Worm (Caenorhabditis elegans) whole organism, early embryonic: ENCODE data around the gene Y105C5B.19.

Source experiments
- F13C5.2 ChIP-seq: sonication (generic microtip); optimal IDR thresholded peaks from 2 replicates; lab custom pipeline; 2017; ENCODE audit warnings: mild to moderate bottlenecking, missing genetic modification characterization, inconsistent platforms, missing compliant biosample characterization
- ama-1 ChIP-seq: fragments of 150-350 bp; optimal IDR thresholded peaks from 2 replicates; lab custom pipeline; 2014
- ceh-13 ChIP-seq: fragments of 200-800 bp; sonication (Bioruptor generic); optimal IDR thresholded peaks from 2 replicates; lab custom pipeline; 2018; ENCODE audit warnings: mild to moderate bottlenecking, missing genetic modification characterization, missing compliant biosample characterization
- flt-1 ChIP-seq: fragments of 200-800 bp; sonication (Bioruptor generic); IDR thresholded peaks from 2 replicates; pipeline ENCODE4 v1.3.6; 2022; ENCODE audit warnings: missing genetic modification characterization, missing compliant biosample characterization
- hmbx-1 ChIP-seq: sonication (generic microtip); optimal IDR thresholded peaks from 2 replicates; lab custom pipeline; 2016; ENCODE audit warnings: mild to moderate bottlenecking, missing genetic modification characterization, missing compliant biosample characterization
- hmg-4 ChIP-seq: fragments of 200-800 bp; sonication (Bioruptor generic); optimal IDR thresholded peaks from 2 replicates; lab custom pipeline; 2018; ENCODE audit warnings: mild to moderate bottlenecking, missing genetic modification characterization, missing compliant biosample characterization
- hnd-1 ChIP-seq: sonication (generic microtip); optimal IDR thresholded peaks from 2 replicates; lab custom pipeline; 2016; ENCODE audit warnings: missing genetic modification characterization, missing compliant biosample characterization
- tbx-11 ChIP-seq: fragments of 200-800 bp; sonication (Bioruptor generic); IDR thresholded peaks from 2 replicates; pipeline ENCODE4 v1.3.6; 2022; ENCODE audit warnings: missing genetic modification characterization, missing compliant biosample characterization
- tbx-37 ChIP-seq: fragments of 200-800 bp; sonication (Bioruptor generic); conservative IDR thresholded peaks from 2 replicates; pipeline ENCODE4 v1.3.6; 2022; ENCODE audit warnings: missing genetic modification reagents, missing genetic modification characterization, missing compliant biosample characterization
- tra-4 ChIP-seq: sonication (generic microtip); optimal IDR thresholded peaks from 2 replicates; lab custom pipeline; 2017; ENCODE audit warnings: missing genetic modification characterization, missing compliant biosample characterization

DNA sequence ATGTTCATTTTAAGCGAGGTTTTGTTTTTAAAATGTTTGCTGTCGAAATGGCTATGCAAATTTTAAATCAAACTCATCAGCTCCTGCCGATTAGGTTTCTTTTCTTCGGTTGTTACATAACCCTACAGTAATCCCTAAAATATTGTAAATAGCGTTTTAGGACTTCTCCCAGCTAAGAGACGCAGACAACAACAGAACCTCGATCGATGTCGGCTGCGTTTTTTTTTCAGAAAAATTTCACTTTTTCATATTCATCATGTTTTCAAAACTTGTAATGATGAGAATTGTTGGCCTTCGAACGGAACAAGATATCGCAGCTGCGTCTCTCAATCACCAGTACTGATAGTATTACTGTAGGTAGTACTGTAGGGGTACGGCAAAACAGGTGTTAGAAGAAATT, 44.7 kb upstream of the Y105C5B.19 start:
- no peak for TF ChIP-seq hmg-4 (GFP tag; lab: Kevin White, UChicago)
- TF ChIP-seq ceh-13, result no peak
- no peak for TF ChIP-seq hmbx-1 (tag; lab: Kevin White, UChicago)
- TF ChIP-seq ama-1, result no peak
- TF ChIP-seq hnd-1 (tag; lab: Kevin White, UChicago), result no peak
- TF ChIP-seq F13C5.2, result no peak
- no peak for TF ChIP-seq tbx-37 (GFP tag; lab: Robert Waterston, UW)
- TF ChIP-seq tra-4 (tag; lab: Kevin White, UChicago), result no peak
- TF ChIP-seq flt-1 (GFP tag; lab: Robert Waterston, UW), result no peak
- TF ChIP-seq tbx-11 (GFP tag; lab: Robert Waterston, UW), result no peak
